Fruit fly (Drosophila melanogaster) whole organism, embryonic: Measurements from ENCODE around the gene CG14564.
A peak's percentile ranks its signal among the peaks of the same experiment; 100 is the strongest.

Experiments
- Abd-B ChIP-seq: fragments of 200-800 bp; sonication (Bioruptor generic); optimal IDR thresholded peaks from 2 replicates; lab custom pipeline; 2018; ENCODE audit warnings: missing biosample characterization, mild to moderate bottlenecking, missing genetic modification characterization, moderate library complexity
- Atf6 ChIP-seq: fragments of 200-800 bp; sonication (Bioruptor generic); IDR thresholded peaks from 2 replicates; pipeline ENCODE4 v1.3.6; 2022; ENCODE audit warnings: missing biosample characterization, missing genetic modification characterization
- CG1024 ChIP-seq: fragments of 200-800 bp; sonication (Bioruptor generic); IDR thresholded peaks from 2 replicates; pipeline ENCODE4 v1.3.6; 2022; ENCODE audit warnings: missing biosample characterization, missing genetic modification characterization
- CG10321 ChIP-seq: fragments of 200-800 bp; sonication (Bioruptor generic); IDR thresholded peaks from 2 replicates; pipeline ENCODE4 v1.3.6; 2022; ENCODE audit warnings: missing biosample characterization, missing genetic modification characterization
- CG10959 ChIP-seq: fragments of 200-800 bp; sonication (Bioruptor generic); IDR thresholded peaks from 2 replicates; pipeline ENCODE4 v1.3.6; 2022; ENCODE audit warnings: missing biosample characterization, missing genetic modification characterization
- CG12071 ChIP-seq: fragments of 200-800 bp; sonication (Bioruptor generic); optimal IDR thresholded peaks from 3 replicates; lab custom pipeline; 2018; ENCODE audit warnings: missing biosample characterization, mild to moderate bottlenecking, missing genetic modification characterization
- CG12391 ChIP-seq: fragments of 200-800 bp; sonication (Bioruptor generic); optimal IDR thresholded peaks from 3 replicates; lab custom pipeline; 2018; ENCODE audit warnings: missing biosample characterization, mild to moderate bottlenecking, missing genetic modification characterization, moderate library complexity
- CG12659 ChIP-seq: fragments of 200-800 bp; sonication (Bioruptor generic); optimal IDR thresholded peaks from 3 replicates; lab custom pipeline; 2017; ENCODE audit warnings: mild to moderate bottlenecking, missing biosample characterization, missing genetic modification reagents, missing genetic modification characterization
- CG14710 ChIP-seq: fragments of 200-800 bp; sonication (Bioruptor generic); optimal IDR thresholded peaks from 3 replicates; lab custom pipeline; 2019; ENCODE audit warnings: missing biosample characterization, mild to moderate bottlenecking, missing genetic modification characterization, moderate library complexity
- CG15073 ChIP-seq: fragments of 200-800 bp; sonication (Bioruptor generic); optimal IDR thresholded peaks from 2 replicates; lab custom pipeline; 2016; ENCODE audit warnings: missing biosample characterization, missing genetic modification characterization
- CG1529 ChIP-seq: fragments of 200-800 bp; sonication (Bioruptor generic); optimal IDR thresholded peaks from 3 replicates; lab custom pipeline; 2018; ENCODE audit warnings: missing biosample characterization, missing genetic modification characterization
- CG17359 ChIP-seq: fragments of 200-800 bp; sonication (Bioruptor generic); optimal IDR thresholded peaks from 3 replicates; lab custom pipeline; 2018; ENCODE audit warnings: missing biosample characterization, mild to moderate bottlenecking, missing genetic modification characterization, moderate library complexity
- CG4360 ChIP-seq: fragments of 200-800 bp; sonication (Bioruptor generic); IDR thresholded peaks from 2 replicates; pipeline ENCODE4 v1.3.6; 2022; ENCODE audit warnings: missing biosample characterization, missing genetic modification characterization
- CG6175 ChIP-seq: fragments of 200-800 bp; sonication (Bioruptor generic); IDR thresholded peaks from 3 replicates; pipeline ENCODE4 v1.3.6; 2022; ENCODE audit warnings: missing biosample characterization, missing genetic modification characterization
- CG7786 ChIP-seq: fragments of 200-800 bp; sonication (Bioruptor generic); optimal IDR thresholded peaks from 2 replicates; lab custom pipeline; 2016; ENCODE audit warnings: missing biosample characterization, missing genetic modification characterization
- CG8089 ChIP-seq: fragments of 200-800 bp; sonication (Bioruptor generic); optimal IDR thresholded peaks from 3 replicates; lab custom pipeline; 2016; ENCODE audit warnings: missing biosample characterization, missing genetic modification characterization
- Doc3 ChIP-seq: fragments of 200-800 bp; sonication (Bioruptor generic); IDR thresholded peaks from 3 replicates; pipeline ENCODE4 v1.3.6; 2022; ENCODE audit warnings: missing biosample characterization, missing genetic modification characterization; ENCODE audit not compliant: partially characterized antibody
- E2f2 ChIP-seq: fragments of 200-800 bp; sonication (Bioruptor generic); IDR thresholded peaks from 2 replicates; pipeline ENCODE4 v1.3.6; 2022; ENCODE audit warnings: missing biosample characterization, missing genetic modification characterization
- Gug ChIP-seq: fragments of 200-800 bp; sonication (Bioruptor generic); IDR thresholded peaks from 4 replicates; pipeline ENCODE4 v1.3.6; 2022; ENCODE audit warnings: missing biosample characterization, missing genetic modification characterization
- Hmr ChIP-seq: fragments of 200-800 bp; sonication (Bioruptor generic); optimal IDR thresholded peaks from 3 replicates; lab custom pipeline; 2017; ENCODE audit warnings: mild to moderate bottlenecking, missing biosample characterization, missing genetic modification reagents, missing genetic modification characterization
- Max ChIP-seq: fragments of 200-800 bp; sonication (Bioruptor generic); optimal IDR thresholded peaks from 2 replicates; lab custom pipeline; 2016; ENCODE audit warnings: missing biosample characterization, mild to moderate bottlenecking, missing genetic modification characterization
- Mes4 ChIP-seq: fragments of 200-800 bp; sonication (Bioruptor generic); optimal IDR thresholded peaks from 2 replicates; lab custom pipeline; 2016; ENCODE audit warnings: missing biosample characterization, missing genetic modification characterization
- Mrtf ChIP-seq: fragments of 200-800 bp; sonication (Bioruptor generic); IDR thresholded peaks from 3 replicates; pipeline ENCODE4 v1.3.6; 2022; ENCODE audit warnings: missing biosample characterization, missing genetic modification characterization
- Myb ChIP-seq: fragments of 200-800 bp; sonication (Bioruptor generic); optimal IDR thresholded peaks from 2 replicates; lab custom pipeline; 2016; ENCODE audit warnings: missing biosample characterization, missing genetic modification characterization
- NC2β ChIP-seq: fragments of 200-800 bp; sonication (Bioruptor generic); optimal IDR thresholded peaks from 2 replicates; lab custom pipeline; 2016; ENCODE audit warnings: missing biosample characterization, missing genetic modification characterization
- Pdp1 ChIP-seq, 2 experiments: fragments of 200-800 bp; sonication (Bioruptor generic); optimal IDR thresholded peaks; 3 replicates each; lab custom pipeline; 2016; ENCODE audit warnings: missing biosample characterization in 2 of 2, missing genetic modification characterization in 2 of 2, mild to moderate bottlenecking in 1 of 2, moderate library complexity in 1 of 2
- Ravus ChIP-seq: fragments of 200-800 bp; sonication (Bioruptor generic); IDR thresholded peaks from 2 replicates; pipeline ENCODE4 v1.3.6; 2022; ENCODE audit warnings: missing biosample characterization, missing genetic modification characterization
- Usf ChIP-seq: fragments of 200-800 bp; sonication (Bioruptor generic); optimal IDR thresholded peaks from 2 replicates; lab custom pipeline; 2017; ENCODE audit warnings: missing genotype, missing biosample characterization, missing genetic modification characterization
- bcd ChIP-seq: fragments of 200-800 bp; sonication (Bioruptor generic); optimal IDR thresholded peaks from 2 replicates; lab custom pipeline; 2017; ENCODE audit warnings: missing biosample characterization, mild to moderate bottlenecking, missing genetic modification characterization
- btn ChIP-seq: fragments of 200-800 bp; sonication (Bioruptor generic); optimal IDR thresholded peaks from 2 replicates; lab custom pipeline; 2016; ENCODE audit warnings: missing biosample characterization, missing genetic modification characterization
- crc ChIP-seq: fragments of 200-800 bp; sonication (Bioruptor generic); optimal IDR thresholded peaks from 2 replicates; lab custom pipeline; 2016; ENCODE audit warnings: missing biosample characterization, missing genetic modification characterization
- crol ChIP-seq: fragments of 200-800 bp; sonication (Bioruptor generic); IDR thresholded peaks from 2 replicates; pipeline ENCODE4 v1.3.6; 2022; ENCODE audit warnings: missing biosample characterization, missing genetic modification characterization
- dmrt99B ChIP-seq: fragments of 200-800 bp; sonication (Bioruptor generic); optimal IDR thresholded peaks from 2 replicates; lab custom pipeline; 2018; ENCODE audit warnings: missing biosample characterization, mild to moderate bottlenecking, missing genetic modification characterization, moderate library complexity
- fd3F ChIP-seq: fragments of 200-800 bp; sonication (Bioruptor generic); optimal IDR thresholded peaks from 2 replicates; lab custom pipeline; 2018; ENCODE audit warnings: missing biosample characterization, mild to moderate bottlenecking, missing genetic modification characterization, moderate library complexity
- fu2 ChIP-seq: fragments of 200-800 bp; sonication (Bioruptor generic); optimal IDR thresholded peaks from 2 replicates; lab custom pipeline; 2016; ENCODE audit warnings: missing biosample characterization, missing genetic modification characterization
- gcm ChIP-seq: fragments of 200-800 bp; sonication (Bioruptor generic); optimal IDR thresholded peaks from 2 replicates; lab custom pipeline; 2019; ENCODE audit warnings: missing biosample characterization, mild to moderate bottlenecking, missing genetic modification characterization, moderate library complexity
- hth ChIP-seq: fragments of >200 bp; optimal IDR thresholded peaks from 2 replicates; lab custom pipeline; 2017; ENCODE audit warnings: inconsistent platforms
- lov ChIP-seq, 2 experiments: fragments of 200-800 bp in 1 of 2; fragments of >200 bp in 1 of 2; sonication (Bioruptor generic) in 1 of 2; IDR thresholded peaks in 1 of 2; optimal IDR thresholded peaks in 1 of 2; 2 replicates in 1 of 2; 3 replicates in 1 of 2; pipeline versions ENCODE4 v1.3.6 to Lab custom; 2017 to 2022; ENCODE audit warnings: missing biosample characterization in 1 of 2, missing genetic modification characterization in 1 of 2
- nmo ChIP-seq: fragments of 200-800 bp; sonication (Bioruptor generic); optimal IDR thresholded peaks from 2 replicates; lab custom pipeline; 2018; ENCODE audit warnings: missing biosample characterization, mild to moderate bottlenecking, missing genetic modification characterization, moderate library complexity
- p53 ChIP-seq: fragments of 200-800 bp; sonication (Bioruptor generic); optimal IDR thresholded peaks from 2 replicates; lab custom pipeline; 2016; ENCODE audit warnings: missing biosample characterization, missing genetic modification characterization
- pros ChIP-seq: fragments of 200-800 bp; sonication (Bioruptor generic); optimal IDR thresholded peaks from 3 replicates; lab custom pipeline; 2019; ENCODE audit warnings: missing biosample characterization, mild to moderate bottlenecking, missing genetic modification characterization, moderate library complexity
- pzg ChIP-seq: fragments of 200-800 bp; sonication (Bioruptor generic); optimal IDR thresholded peaks from 3 replicates; lab custom pipeline; 2018; ENCODE audit warnings: missing biosample characterization, mild to moderate bottlenecking, missing genetic modification characterization, moderate library complexity
- rib ChIP-seq: fragments of 200-800 bp; sonication (Bioruptor generic); IDR thresholded peaks from 2 replicates; pipeline ENCODE4 v1.3.6; 2022; ENCODE audit warnings: missing biosample characterization, missing genetic modification characterization
- ro ChIP-seq: fragments of 200-800 bp; sonication (Bioruptor generic); IDR thresholded peaks from 2 replicates; pipeline ENCODE4 v1.3.6; 2022; ENCODE audit warnings: missing biosample characterization, missing genetic modification characterization
- sd ChIP-seq: fragments of 200-800 bp; sonication (Bioruptor generic); optimal IDR thresholded peaks from 3 replicates; lab custom pipeline; 2018; ENCODE audit warnings: missing biosample characterization, mild to moderate bottlenecking, missing genetic modification characterization, moderate library complexity
- tll ChIP-seq, 2 experiments: fragments of 200-800 bp in 1 of 2; fragments of >200 bp in 1 of 2; sonication (Bioruptor generic) in 1 of 2; optimal IDR thresholded peaks; 2 replicates each; lab custom pipeline; 2017 to 2019; ENCODE audit warnings: missing biosample characterization in 2 of 2, missing genetic modification characterization in 2 of 2, mild to moderate bottlenecking in 1 of 2, moderate library complexity in 1 of 2
- unc-4 ChIP-seq: fragments of 200-800 bp; sonication (Bioruptor generic); IDR thresholded peaks from 2 replicates; pipeline ENCODE4 v1.3.6; 2022; ENCODE audit warnings: missing biosample characterization, missing genetic modification characterization; ENCODE audit not compliant: partially characterized antibody
- unpg ChIP-seq: fragments of 200-800 bp; sonication (Bioruptor generic); optimal IDR thresholded peaks from 3 replicates; lab custom pipeline; 2018; ENCODE audit warnings: missing biosample characterization, mild to moderate bottlenecking, missing genetic modification characterization, moderate library complexity
- vvl ChIP-seq: fragments of 200-800 bp; sonication (Bioruptor generic); IDR thresholded peaks from 2 replicates; pipeline ENCODE4 v1.3.6; 2022; ENCODE audit warnings: missing biosample characterization, missing genetic modification characterization
- wor ChIP-seq: fragments of 200-800 bp; sonication (Bioruptor generic); IDR thresholded peaks from 2 replicates; pipeline ENCODE4 v1.3.6; 2022; ENCODE audit warnings: missing biosample characterization, missing genetic modification characterization

Gene CG14564

dm6 chr3L:21728616-21729047 is 28.3 kb upstream of the CG14564 start, which contains the start of the genes CG11247 and Polr2H (continued):
- TF ChIP-seq rib (GFP tag; lab: Robert Waterston, UW) (peak; percentile 84), CG14710 (tag; lab: Kevin White, UChicago) (peak; percentile 97), bcd (GFP tag; lab: Kevin White, UChicago) (peak; percentile 91), dmrt99B (tag; lab: Kevin White, UChicago) (peak; percentile 72), Gug (peak; percentile 96), fd3F (GFP tag; lab: Kevin White, UChicago) (peak; percentile 79), CG1529 (peak; percentile 60), lov (optimal IDR thresholded peaks at IDR 0.05; lab: Kevin White, UChicago) (no peak), lov (GFP tag; IDR thresholded peaks at IDR 0.05; lab: Robert Waterston, UW) (peak; percentile 81; the same call in 2 of the 3 replicates), gcm (GFP tag; lab: Kevin White, UChicago) (peak; percentile 41), CG12659 (GFP tag; lab: Kevin White, UChicago) (peak; percentile 91), CG12071 (GFP tag; lab: Kevin White, UChicago) (peak; percentile 51), fu2 (GFP tag; lab: Kevin White, UChicago) (peak; percentile 95), E2f2 (GFP tag; lab: Robert Waterston, UW) (peak; percentile 59), crc (GFP tag; lab: Kevin White, UChicago) (peak; percentile 84), unpg (GFP tag; lab: Kevin White, UChicago) (peak; percentile 90), Atf6 (GFP tag; lab: Robert Waterston, UW) (peak; percentile 85), vvl (peak; percentile 89), CG1024 (peak; percentile 82), ro (peak; percentile 70; the same call in 1 of the 2 replicates), Mrtf (GFP tag; lab: Robert Waterston, UW) (peak; percentile 90), CG6175 (GFP tag; lab: Robert Waterston, UW) (peak; percentile 83), CG7786 (GFP tag; lab: Kevin White, UChicago) (peak; percentile 95), CG15073 (GFP tag; lab: Kevin White, UChicago) (peak; percentile 40), CG10959 (GFP tag; lab: Robert Waterston, UW) (peak; percentile 73), CG4360 (GFP tag; lab: Robert Waterston, UW) (0 out of 2 replicates have a peak, but pooled peaks have one; percentile 34), nmo (GFP tag; lab: Kevin White, UChicago) (peak; percentile 95), Hmr (GFP tag; lab: Kevin White, UChicago) (peak; percentile 83), Doc3 (peak; percentile 71), CG8089 (peak; percentile 89), Usf (GFP tag; lab: Kevin White, UChicago) (peak; percentile 89), wor (GFP tag; lab: Robert Waterston, UW) (peak; percentile 86), CG17359 (tag; lab: Kevin White, UChicago) (peak; percentile 72), Myb (GFP tag; lab: Kevin White, UChicago) (peak; percentile 83), tll (GFP tag; optimal IDR thresholded peaks at IDR 0.05; lab: Kevin White, UChicago) (peak; percentile 41 to 98), Ravus (GFP tag; lab: Robert Waterston, UW) (peak; percentile 72), pzg (GFP tag; lab: Kevin White, UChicago) (peak; percentile 81), btn (GFP tag; lab: Kevin White, UChicago) (peak; percentile 78), NC2β (peak; percentile 94), Max (GFP tag; lab: Kevin White, UChicago) (peak; percentile 93), p53 (GFP tag; lab: Kevin White, UChicago) (peak; percentile 87), CG10321 (GFP tag; lab: Robert Waterston, UW) (peak; percentile 65), pros (GFP tag; lab: Kevin White, UChicago) (no peak), crol (peak; percentile 40; the same call in 1 of the 2 replicates), unc-4 (peak; percentile 73), Mes4 (GFP tag; lab: Kevin White, UChicago) (peak; percentile 72), sd (tag; lab: Kevin White, UChicago) (no peak), Abd-B (GFP tag; lab: Kevin White, UChicago) (peak; percentile 97), CG12391 (peak; percentile 91), Pdp1 (GFP tag; optimal IDR thresholded peaks at IDR 0.05; lab: Kevin White, UChicago) (peak; percentile 89 to 97), hth (lab: Kevin White, UChicago) (no peak)
